Worm (Caenorhabditis elegans) whole organism, L4 larva: ENCODE results near the gene C16C8.27.
"Not testable (repeated sequence)": the region's sequence is repeated elsewhere in the genome, so short reads cannot be mapped to it uniquely, and the experiment has no call there.

ENCODE experiments used
- D1046.2 ChIP-seq: fragments of 200-800 bp; sonication (Bioruptor generic); IDR thresholded peaks from 2 replicates; pipeline ENCODE4 v1.3.6; 2022; ENCODE audit warnings: missing genetic modification characterization, missing compliant biosample characterization
- Y105C5A.15 ChIP-seq: fragments of 200-800 bp; sonication (Bioruptor generic); IDR thresholded peaks from 2 replicates; pipeline ENCODE4 v1.3.6; 2022; ENCODE audit warnings: missing genetic modification characterization, missing compliant biosample characterization
- Y48G9A.11 ChIP-seq: fragments of 200-800 bp; sonication (Bioruptor generic); IDR thresholded peaks from 2 replicates; pipeline ENCODE4 v1.3.6; 2022; ENCODE audit warnings: missing genetic modification reagents, missing genetic modification characterization, missing compliant biosample characterization
- ZK337.2 ChIP-seq: fragments of 200-800 bp; sonication (Bioruptor generic); IDR thresholded peaks from 2 replicates; pipeline ENCODE4 v1.3.6; 2022; ENCODE audit warnings: missing genetic modification reagents, missing genetic modification characterization, missing compliant biosample characterization
- aly-2 ChIP-seq: sonication (generic microtip); optimal IDR thresholded peaks from 2 replicates; lab custom pipeline; 2018; ENCODE audit warnings: missing biosample characterization, missing genetic modification characterization
- arid-1 ChIP-seq: fragments of 200-800 bp; sonication (Bioruptor generic); conservative IDR thresholded peaks from 2 replicates; pipeline ENCODE4 v1.3.6; 2022; ENCODE audit warnings: missing genetic modification reagents, missing genetic modification characterization, missing compliant biosample characterization
- attf-4 ChIP-seq: sonication (generic microtip); optimal IDR thresholded peaks from 3 replicates; lab custom pipeline; 2017; ENCODE audit warnings: missing biosample characterization, missing genetic modification characterization
- ceh-44 ChIP-seq: fragments of 200-800 bp; sonication (Bioruptor generic); IDR thresholded peaks from 2 replicates; pipeline ENCODE4 v1.3.6; 2022; ENCODE audit warnings: missing genetic modification reagents, missing genetic modification characterization, missing compliant biosample characterization
- ceh-62 ChIP-seq: sonication (generic microtip); optimal IDR thresholded peaks from 2 replicates; lab custom pipeline; 2017; ENCODE audit warnings: missing biosample characterization, missing genetic modification characterization
- ces-1 ChIP-seq: fragments of 150-350 bp; sonication (generic microtip); optimal IDR thresholded peaks from 4 replicates; lab custom pipeline; 2014; ENCODE audit warnings: missing biosample characterization, missing genetic modification reagents, missing genetic modification characterization
- cey-2 ChIP-seq: sonication (generic microtip); optimal IDR thresholded peaks from 3 replicates; lab custom pipeline; 2017; ENCODE audit warnings: missing genetic modification characterization, mild to moderate bottlenecking, missing compliant biosample characterization, antibody characterized with exemption, borderline replicate concordance; ENCODE audit not compliant: insufficient read depth
- ctbp-1 ChIP-seq: fragments of 200-800 bp; sonication (Bioruptor generic); IDR thresholded peaks from 2 replicates; pipeline ENCODE4 v1.3.6; 2022; ENCODE audit warnings: missing genetic modification reagents, missing genetic modification characterization, missing compliant biosample characterization
- daf-12 ChIP-seq: fragments of 150-350 bp; optimal IDR thresholded peaks from 2 replicates; lab custom pipeline; 2014; ENCODE audit warnings: missing biosample characterization, missing genetic modification reagents, missing genetic modification characterization
- dmd-8 ChIP-seq: fragments of 200-800 bp; sonication (Bioruptor generic); IDR thresholded peaks from 2 replicates; pipeline ENCODE4 v1.3.6; 2022; ENCODE audit warnings: missing genetic modification characterization, missing compliant biosample characterization
- dmd-9 ChIP-seq: fragments of 200-800 bp; sonication (Bioruptor generic); IDR thresholded peaks from 2 replicates; pipeline ENCODE4 v1.3.6; 2022; ENCODE audit warnings: missing genetic modification reagents, missing genetic modification characterization, missing compliant biosample characterization
- dve-1 ChIP-seq: sonication (generic microtip); optimal IDR thresholded peaks from 2 replicates; lab custom pipeline; 2017; ENCODE audit warnings: antibody characterized with exemption, mild to moderate bottlenecking, missing genetic modification characterization, missing compliant biosample characterization; ENCODE audit not compliant: insufficient read depth
- egl-27 ChIP-seq: sonication (generic microtip); optimal IDR thresholded peaks from 3 replicates; lab custom pipeline; 2017; ENCODE audit warnings: missing biosample characterization, missing genetic modification reagents, missing genetic modification characterization
- fos-1 ChIP-seq: fragments of 150-350 bp; optimal IDR thresholded peaks from 2 replicates; lab custom pipeline; 2014; ENCODE audit warnings: missing biosample characterization, missing genetic modification characterization
- hlh-30 ChIP-seq: sonication (generic microtip); optimal IDR thresholded peaks from 2 replicates; lab custom pipeline; 2017; ENCODE audit warnings: antibody characterized with exemption, mild to moderate bottlenecking, missing genetic modification characterization, missing compliant biosample characterization; ENCODE audit not compliant: insufficient read depth
- jun-1 ChIP-seq: fragments of 150-350 bp; optimal IDR thresholded peaks from 2 replicates; lab custom pipeline; 2014; ENCODE audit warnings: missing biosample characterization, missing genetic modification reagents, missing genetic modification characterization
- lim-7 ChIP-seq: fragments of 200-800 bp; sonication (Bioruptor generic); IDR thresholded peaks from 2 replicates; pipeline ENCODE4 v1.3.6; 2022; ENCODE audit warnings: missing genetic modification characterization, missing compliant biosample characterization
- lin-15B ChIP-seq: fragments of 150-350 bp; sonication (generic microtip); optimal IDR thresholded peaks from 3 replicates; lab custom pipeline; 2014; ENCODE audit warnings: missing biosample characterization, missing genetic modification characterization
- madf-5 ChIP-seq, 2 experiments: fragments of 200-800 bp; sonication (Bioruptor generic); IDR thresholded peaks; 2 replicates each; pipeline ENCODE4 v1.3.6; 2022; ENCODE audit warnings: missing compliant biosample characterization in 2 of 2, missing genetic modification characterization in 2 of 2
- mdl-1 ChIP-seq, 2 experiments: fragments of 150-350 bp in 1 of 2; sonication (generic microtip) in 1 of 2; optimal IDR thresholded peaks; 2 replicates each; lab custom pipeline; 2014 to 2017; ENCODE audit warnings: missing biosample characterization in 2 of 2, missing genetic modification characterization in 2 of 2
- mep-1 ChIP-seq: fragments of 150-350 bp; sonication (generic microtip); optimal IDR thresholded peaks from 3 replicates; lab custom pipeline; 2014; ENCODE audit warnings: missing biosample characterization, missing genetic modification characterization
- nhr-10 ChIP-seq: fragments of 150-350 bp; optimal IDR thresholded peaks from 2 replicates; lab custom pipeline; 2014; ENCODE audit warnings: missing biosample characterization, missing genetic modification characterization
- nhr-102 ChIP-seq: sonication (generic microtip); optimal IDR thresholded peaks from 2 replicates; lab custom pipeline; 2016; ENCODE audit warnings: mild to moderate bottlenecking, missing genetic modification characterization, moderate library complexity, missing compliant biosample characterization
- nhr-11 ChIP-seq: fragments of 150-350 bp; optimal IDR thresholded peaks from 2 replicates; lab custom pipeline; 2014; ENCODE audit warnings: missing biosample characterization, missing genetic modification characterization
- nhr-237 ChIP-seq: sonication (generic microtip); optimal IDR thresholded peaks from 2 replicates; lab custom pipeline; 2017; ENCODE audit warnings: missing biosample characterization, missing genetic modification characterization
- nhr-41 ChIP-seq: fragments of 200-800 bp; sonication (Bioruptor generic); IDR thresholded peaks from 2 replicates; pipeline ENCODE4 v1.3.6; 2022; ENCODE audit warnings: missing genetic modification reagents, missing genetic modification characterization, missing compliant biosample characterization
- nhr-42 ChIP-seq: fragments of 200-800 bp; sonication (Bioruptor generic); IDR thresholded peaks from 2 replicates; pipeline ENCODE4 v1.3.6; 2022; ENCODE audit warnings: missing genetic modification characterization, missing compliant biosample characterization
- nhr-48 ChIP-seq: sonication (generic microtip); optimal IDR thresholded peaks from 2 replicates; lab custom pipeline; 2016; ENCODE audit warnings: mild to moderate bottlenecking, missing genetic modification characterization, missing compliant biosample characterization
- nhr-76 ChIP-seq: fragments of 150-350 bp; optimal IDR thresholded peaks from 2 replicates; lab custom pipeline; 2014; ENCODE audit warnings: missing biosample characterization, missing genetic modification characterization
- php-3 ChIP-seq: fragments of 200-800 bp; sonication (Bioruptor generic); IDR thresholded peaks from 2 replicates; pipeline ENCODE4 v1.3.6; 2022; ENCODE audit warnings: missing genetic modification reagents, missing genetic modification characterization, missing compliant biosample characterization
- pqm-1 ChIP-seq: sonication (generic microtip); optimal IDR thresholded peaks from 2 replicates; lab custom pipeline; 2017; ENCODE audit warnings: missing biosample characterization, missing genetic modification characterization
- set-16 ChIP-seq: fragments of 200-800 bp; sonication (Bioruptor generic); IDR thresholded peaks from 2 replicates; pipeline ENCODE4 v1.3.6; 2022; ENCODE audit warnings: missing genetic modification reagents, missing genetic modification characterization, missing compliant biosample characterization
- snpc-1.2 ChIP-seq: fragments of 200-800 bp; sonication (Bioruptor generic); IDR thresholded peaks from 2 replicates; pipeline ENCODE4 v1.3.6; 2022; ENCODE audit warnings: missing genetic modification reagents, missing genetic modification characterization, missing compliant biosample characterization
- snpc-4 ChIP-seq: fragments of 150-350 bp; optimal IDR thresholded peaks from 2 replicates; lab custom pipeline; 2014; ENCODE audit warnings: missing biosample characterization, missing genetic modification characterization
- unc-39 ChIP-seq: sonication (generic microtip); optimal IDR thresholded peaks from 2 replicates; lab custom pipeline; 2017; ENCODE audit warnings: missing biosample characterization, missing genetic modification characterization
- unc-62 ChIP-seq, 3 experiments: fragments of 150-350 bp in 1 of 3; sonication (generic microtip); optimal IDR thresholded peaks in 2 of 3; peaks in 1 of 3; 1 replicate in 1 of 3; 2 replicates in 2 of 3; lab custom pipeline; 2014 to 2017; ENCODE audit warnings: missing biosample characterization in 3 of 3, missing genetic modification characterization in 3 of 3, missing genetic modification reagents in 3 of 3, missing genotype in 1 of 3
- zfp-3 ChIP-seq: fragments of 200-800 bp; sonication (Bioruptor generic); conservative IDR thresholded peaks from 2 replicates; pipeline ENCODE4 v1.3.6; 2022; ENCODE audit warnings: missing genetic modification reagents, missing genetic modification characterization, missing compliant biosample characterization

C16C8.27 gene

ce11 chrII:3448776-3449280 lies 7.4 kb downstream of the C16C8.27 start, which contains the start of gene C16C8.25:
C16C8.25 (plus strand) TSS chrII:3449230.
- TF ChIP-seq snpc-4 (tag; lab: Kevin White, UChicago) (no peak), lin-15B (tag; lab: Kevin White, UChicago) (no peak), dve-1 (tag; lab: Kevin White, UChicago) (no peak), hlh-30 (tag; lab: Kevin White, UChicago) (no peak), nhr-76 (tag; lab: Kevin White, UChicago) (no peak), nhr-41 (GFP tag; lab: Robert Waterston, UW) (no peak), php-3 (GFP tag; lab: Robert Waterston, UW) (no peak), nhr-237 (tag; lab: Kevin White, UChicago) (no peak), nhr-42 (no peak), fos-1 (tag; lab: Kevin White, UChicago) (no peak), lim-7 (no peak), pqm-1 (no peak), nhr-48 (tag; lab: Kevin White, UChicago) (no peak), nhr-102 (tag; lab: Kevin White, UChicago) (no peak), zfp-3 (GFP tag; lab: Robert Waterston, UW) (no peak), mep-1 (tag; lab: Kevin White, UChicago) (no peak), ctbp-1 (no peak), ces-1 (no peak)

DNA sequence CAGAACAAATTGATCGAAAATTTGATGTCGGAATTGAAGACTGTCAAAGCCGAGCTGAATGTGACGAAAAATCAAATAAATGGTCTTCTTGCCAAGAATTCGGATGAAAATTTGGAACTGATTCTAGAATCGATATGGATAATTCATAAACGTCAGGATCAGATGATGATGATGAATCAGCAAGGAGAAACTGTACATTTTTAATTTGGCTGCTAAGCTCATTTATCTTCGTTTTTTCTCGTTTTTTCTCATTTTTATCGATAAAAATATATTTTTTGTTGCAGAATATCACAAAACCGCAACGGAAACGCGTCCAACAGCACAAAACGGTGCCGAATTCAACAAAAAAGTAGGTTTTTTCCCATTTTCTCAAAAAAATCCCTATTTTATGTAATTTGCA lies 8.0 kb downstream of the C16C8.27 start, which contains the start of gene C16C8.14:
Gene C16C8.14, plus strand, starts transcription at position 301 of the 400 bp plus-strand sequence.
- not testable (repeated sequence) for TF ChIP-seq unc-62 (GFP tag; optimal IDR thresholded peaks at IDR 0.05 in 1 of 2; lab: Kevin White, UChicago); unc-62 (tag; optimal IDR thresholded peaks at IDR 0.05; lab: Kevin White, UChicago); set-16 (GFP tag; lab: Robert Waterston, UW); cey-2 (tag; lab: Kevin White, UChicago)

ce11 chrII:3452421-3452820 lies 10.9 kb downstream of the C16C8.27 start, which contains the start of gene C16C8.12:
C16C8.12 (plus strand) TSS chrII:3452721.
- TF ChIP-seq jun-1 (tag; lab: Kevin White, UChicago): no peak
- no peak for TF ChIP-seq mdl-1 (tag; optimal IDR thresholded peaks at IDR 0.05; lab: Kevin White, UChicago)
- TF ChIP-seq nhr-42: no peak
- TF ChIP-seq Y105C5A.15 (GFP tag; lab: Robert Waterston, UW): no peak
- TF ChIP-seq set-16 (GFP tag; lab: Robert Waterston, UW): no peak
- no peak for TF ChIP-seq madf-5 (GFP tag; IDR thresholded peaks at IDR 0.05; lab: Robert Waterston, UW)
- TF ChIP-seq dmd-8: no peak
- TF ChIP-seq ceh-44 (GFP tag; lab: Robert Waterston, UW): no peak
- TF ChIP-seq egl-27: no peak
- TF ChIP-seq cey-2 (tag; lab: Kevin White, UChicago): no peak
- no peak for TF ChIP-seq dmd-9 (GFP tag; lab: Robert Waterston, UW)
- no peak for TF ChIP-seq pqm-1
- TF ChIP-seq Y48G9A.11 (GFP tag; lab: Robert Waterston, UW): no peak
- no peak for TF ChIP-seq nhr-10
- no peak for TF ChIP-seq ZK337.2 (GFP tag; lab: Robert Waterston, UW)
- TF ChIP-seq nhr-11: no peak
- TF ChIP-seq aly-2 (tag; lab: Kevin White, UChicago): no peak
- no peak for TF ChIP-seq lin-15B (tag; lab: Kevin White, UChicago)
- TF ChIP-seq zfp-3 (GFP tag; lab: Robert Waterston, UW): no peak
- TF ChIP-seq, all 104 proteins: peak for 0

- TF ChIP-seq D1046.2 (no peak), ces-1 (no peak), snpc-1.2 (GFP tag; lab: Robert Waterston, UW) (no peak), unc-39 (no peak), attf-4 (no peak), ceh-62 (tag; lab: Kevin White, UChicago) (no peak), arid-1 (GFP tag; lab: Robert Waterston, UW) (no peak), fos-1 (tag; lab: Kevin White, UChicago) (no peak), daf-12 (tag; lab: Kevin White, UChicago) (no peak)
Observed at ce11 chrII:3453521-3453920, 12.0 kb downstream of the C16C8.27 start, which contains the start of gene C16C8.11. C16C8.11 (plus strand) TSS chrII:3453708.
